Fruit fly (Drosophila melanogaster): Measurements from ENCODE around the gene myo.

The myo gene

DNA sequence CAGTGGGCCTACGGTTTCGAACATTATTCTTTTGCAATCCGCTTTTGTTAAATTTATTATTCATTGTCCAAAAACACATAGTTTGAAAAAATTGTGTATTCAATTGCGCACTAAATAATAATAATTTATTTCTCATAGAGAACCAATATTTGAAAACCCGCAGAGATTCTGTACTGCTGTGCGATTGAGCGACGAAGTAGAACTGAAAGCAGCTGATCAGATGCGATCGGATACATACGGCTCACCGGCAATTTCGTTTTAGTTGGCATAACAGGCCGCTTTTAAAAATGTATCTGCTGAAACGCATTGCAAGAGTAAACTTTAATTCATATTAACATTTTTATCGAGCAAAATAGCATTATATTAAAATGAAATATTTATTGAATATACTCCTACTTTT lies at the start of gene myo (continued):
- no peak for TF ChIP-seq Bgb (GFP tag; IDR thresholded peaks at IDR 0.05; ENCODE audit: partially characterized antibody)
- TF ChIP-seq CG32772 (GFP tag; IDR thresholded peaks at IDR 0.05): no peak
- TF ChIP-seq sim (GFP tag; IDR thresholded peaks at IDR 0.05): no peak
- no peak for TF ChIP-seq gt (GFP tag; IDR thresholded peaks at IDR 0.05)
- TF ChIP-seq tx (GFP tag; optimal IDR thresholded peaks at IDR 0.05): no peak
- no peak for TF ChIP-seq pros (GFP tag; optimal IDR thresholded peaks at IDR 0.05)
- no peak for TF ChIP-seq pb (GFP tag; optimal IDR thresholded peaks at IDR 0.05)
- no peak for TF ChIP-seq Poxn (GFP tag; IDR thresholded peaks at IDR 0.05)
- no peak for TF ChIP-seq gce (GFP tag; IDR thresholded peaks at IDR 0.05)

dm6 chr4:725085-725484 lies 29.2 kb upstream of the myo start:
- TF ChIP-seq Fer3 (tag; optimal IDR thresholded peaks at IDR 0.05) (no peak), CG17802 (tag; optimal IDR thresholded peaks at IDR 0.05) (no peak), pita (GFP tag; optimal IDR thresholded peaks at IDR 0.05) (no peak), Bteb2 (GFP tag; optimal IDR thresholded peaks at IDR 0.05) (no peak), CG7357 (GFP tag; IDR thresholded peaks at IDR 0.05) (no peak), MTF-1 (GFP tag; optimal IDR thresholded peaks at IDR 0.05; ENCODE audit: borderline replicate concordance) (peak; percentile 98), D19A (tag; optimal IDR thresholded peaks at IDR 0.05) (peak; percentile 38), CG1529 (GFP tag; optimal IDR thresholded peaks at IDR 0.05) (no peak), bigmax (GFP tag; optimal IDR thresholded peaks at IDR 0.05) (no peak), CG8359 (GFP tag; optimal IDR thresholded peaks at IDR 0.05; ENCODE audit: borderline replicate concordance) (no peak), seq (GFP tag; IDR thresholded peaks at IDR 0.05) (no peak), CG14014 (GFP tag; IDR thresholded peaks at IDR 0.05) (no peak), Taf1 (GFP tag; IDR thresholded peaks at IDR 0.05) (no peak), klu (GFP tag; IDR thresholded peaks at IDR 0.05) (no peak), CG31365 (tag; optimal IDR thresholded peaks at IDR 0.05) (no peak), sens (GFP tag) (peak; percentile 64)

DNA sequence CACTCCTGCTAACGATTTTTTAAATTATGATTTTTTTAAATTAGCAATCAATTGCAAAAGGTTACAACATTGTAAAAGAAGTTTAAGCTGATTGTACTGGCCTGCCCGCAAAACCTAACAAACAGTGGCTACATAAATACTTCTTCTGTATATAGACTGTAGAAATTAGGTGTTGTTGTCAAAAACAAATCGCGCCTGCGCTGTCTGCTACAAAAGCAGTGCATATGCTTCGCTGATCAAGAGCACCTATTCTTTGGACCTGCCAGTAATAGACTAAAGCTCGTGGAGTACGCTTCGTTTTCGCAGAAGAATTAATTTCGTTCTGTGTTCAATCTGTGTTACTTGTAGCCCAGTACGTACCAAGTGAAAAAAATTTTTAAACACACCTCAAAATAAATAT lies 28.3 kb upstream of the myo start, which contains the start of gene bt:
TSS of gene bt (plus strand) at position 261 of the 400 bp plus-strand sequence.
- TF ChIP-seq E2f2 (GFP tag; IDR thresholded peaks at IDR 0.05) (no peak), CTCF (GFP tag; optimal IDR thresholded peaks at IDR 0.05) (peak; percentile 1), CG2199 (GFP tag; IDR thresholded peaks at IDR 0.05) (peak; percentile 93), CG10543 (GFP tag; optimal IDR thresholded peaks at IDR 0.05) (peak; percentile 17)

DNA sequence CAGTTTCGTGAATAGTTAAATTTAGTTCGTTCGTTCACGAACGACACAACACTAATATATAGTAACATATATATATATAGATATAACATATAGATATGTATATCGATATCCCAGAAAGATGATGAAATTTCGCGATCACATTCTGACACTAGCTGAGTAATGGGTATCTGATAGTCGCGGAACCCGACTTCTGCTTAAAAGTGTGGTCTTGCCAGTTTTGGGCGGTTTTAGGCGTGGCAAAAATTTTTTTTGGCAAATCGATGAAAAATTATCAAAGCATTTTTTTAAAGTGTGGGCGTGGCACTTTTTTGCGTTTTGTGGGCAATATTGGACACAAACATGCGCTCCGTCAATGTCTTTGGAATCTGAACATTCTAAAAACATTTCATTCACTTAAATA lies 27.0 kb upstream of the myo start:
- TF ChIP-seq Chrac-16 (GFP tag; optimal IDR thresholded peaks at IDR 0.05) (no peak), ssp (GFP tag; IDR thresholded peaks at IDR 0.05) (no peak), CG34376 (GFP tag; optimal IDR thresholded peaks at IDR 0.05) (no peak), Bgb (GFP tag; IDR thresholded peaks at IDR 0.05; ENCODE audit: partially characterized antibody) (peak; percentile 26; the same call in 1 of the 2 replicates), eyg (GFP tag; optimal IDR thresholded peaks at IDR 0.05) (no peak), slp2 (GFP tag; optimal IDR thresholded peaks at IDR 0.05) (no peak), zen2 (GFP tag; IDR thresholded peaks at IDR 0.05; ENCODE audit: partially characterized antibody) (no peak), CG32767 (GFP tag; IDR thresholded peaks at IDR 0.05) (no peak), Doc2 (GFP tag; IDR thresholded peaks at IDR 0.05) (no peak), CG14860 (GFP tag; IDR thresholded peaks at IDR 0.05; ENCODE audit: partially characterized antibody) (peak; percentile 51), Doc3 (GFP tag; IDR thresholded peaks at IDR 0.05; ENCODE audit: partially characterized antibody) (no peak), seq (GFP tag; IDR thresholded peaks at IDR 0.05) (no peak), HLH4C (GFP tag; IDR thresholded peaks at IDR 0.05; ENCODE audit: partially characterized antibody) (peak; percentile 69), Hr3 (GFP tag; optimal IDR thresholded peaks at IDR 0.05) (no peak), mld (GFP tag; IDR thresholded peaks at IDR 0.05; ENCODE audit: partially characterized antibody) (no peak), grau (tag; optimal IDR thresholded peaks at IDR 0.05) (no peak), Kr (GFP tag; optimal IDR thresholded peaks at IDR 0.05) (no peak), btn (GFP tag; optimal IDR thresholded peaks at IDR 0.05) (no peak), sd (tag; optimal IDR thresholded peaks at IDR 0.05) (no peak), CG13123 (GFP tag; optimal IDR thresholded peaks at IDR 0.05) (no peak), hth (optimal IDR thresholded peaks at IDR 0.05) (no peak), CG17361 (GFP tag; IDR thresholded peaks at IDR 0.05) (no peak), inv (GFP tag; IDR thresholded peaks at IDR 0.05; ENCODE audit: partially characterized antibody) (0 out of 2 replicates have a peak, but pooled peaks have one; percentile 10)
